Fruit fly (Drosophila melanogaster) whole organism, embryonic: ENCODE measurements around the gene Tob.

Experiments
- Abd-B ChIP-seq: fragments of 200-800 bp; sonication (Bioruptor generic); optimal IDR thresholded peaks from 2 replicates; lab custom pipeline; 2018; ENCODE audit warnings: missing biosample characterization, mild to moderate bottlenecking, missing genetic modification characterization, moderate library complexity
- Atf6 ChIP-seq: fragments of 200-800 bp; sonication (Bioruptor generic); IDR thresholded peaks from 2 replicates; pipeline ENCODE4 v1.3.6; 2022; ENCODE audit warnings: missing biosample characterization, missing genetic modification characterization
- B-H2 ChIP-seq: fragments of 200-800 bp; sonication (Bioruptor generic); optimal IDR thresholded peaks from 2 replicates; lab custom pipeline; 2018; ENCODE audit warnings: missing biosample characterization, mild to moderate bottlenecking, missing genetic modification characterization
- CG13624 ChIP-seq: fragments of 200-800 bp; sonication (Bioruptor generic); optimal IDR thresholded peaks from 2 replicates; lab custom pipeline; 2016; ENCODE audit warnings: missing biosample characterization, missing genetic modification characterization
- CG15073 ChIP-seq: fragments of 200-800 bp; sonication (Bioruptor generic); optimal IDR thresholded peaks from 2 replicates; lab custom pipeline; 2016; ENCODE audit warnings: missing biosample characterization, missing genetic modification characterization
- CG15514 ChIP-seq: fragments of 200-800 bp; sonication (Bioruptor generic); optimal IDR thresholded peaks from 3 replicates; lab custom pipeline; 2017; ENCODE audit warnings: missing biosample characterization, missing genetic modification characterization, mild to moderate bottlenecking, moderate library complexity, missing genetic modification reagents
- CG17328 ChIP-seq: fragments of 200-800 bp; sonication (Bioruptor generic); IDR thresholded peaks from 2 replicates; pipeline ENCODE4 v1.3.6; 2022; ENCODE audit warnings: missing biosample characterization, missing genetic modification characterization
- CG17361 ChIP-seq: fragments of 200-800 bp; sonication (Bioruptor generic); IDR thresholded peaks from 3 replicates; pipeline ENCODE4 v1.3.6; 2022; ENCODE audit warnings: missing biosample characterization, missing genetic modification characterization
- CG17802 ChIP-seq: fragments of 200-800 bp; sonication (Bioruptor generic); optimal IDR thresholded peaks from 2 replicates; lab custom pipeline; 2018; ENCODE audit warnings: missing biosample characterization, mild to moderate bottlenecking, missing genetic modification characterization, moderate library complexity
- CG17829 ChIP-seq: fragments of 200-800 bp; optimal IDR thresholded peaks from 2 replicates; lab custom pipeline; 2019; ENCODE audit warnings: missing biosample characterization, mild to moderate bottlenecking, missing genetic modification characterization, moderate library complexity
- CG1832 ChIP-seq: fragments of 200-800 bp; sonication (Bioruptor generic); optimal IDR thresholded peaks from 2 replicates; lab custom pipeline; 2017; ENCODE audit warnings: missing biosample characterization, mild to moderate bottlenecking, missing genetic modification characterization, inconsistent platforms
- CG18599 ChIP-seq: fragments of 200-800 bp; sonication (Bioruptor generic); optimal IDR thresholded peaks from 3 replicates; lab custom pipeline; 2017; ENCODE audit warnings: missing biosample characterization, missing genetic modification characterization, mild to moderate bottlenecking, moderate library complexity, missing genetic modification reagents
- CG2199 ChIP-seq: fragments of 200-800 bp; sonication (Bioruptor generic); IDR thresholded peaks from 3 replicates; pipeline ENCODE4 v1.3.6; 2022; ENCODE audit warnings: missing biosample characterization, missing genetic modification characterization
- CG2678 ChIP-seq: fragments of 200-800 bp; sonication (Bioruptor generic); optimal IDR thresholded peaks from 3 replicates; lab custom pipeline; 2019; ENCODE audit warnings: missing biosample characterization, mild to moderate bottlenecking, missing genetic modification characterization, moderate library complexity
- CG31224 ChIP-seq: fragments of 200-800 bp; sonication (Bioruptor generic); IDR thresholded peaks from 2 replicates; pipeline ENCODE4 v1.3.6; 2022; ENCODE audit warnings: missing biosample characterization, missing genetic modification characterization
- CG31365 ChIP-seq: fragments of 200-800 bp; sonication (Bioruptor generic); optimal IDR thresholded peaks from 2 replicates; lab custom pipeline; 2018; ENCODE audit warnings: missing biosample characterization, mild to moderate bottlenecking, missing genetic modification characterization
- CG3163 ChIP-seq: fragments of 200-800 bp; sonication (Bioruptor generic); optimal IDR thresholded peaks from 3 replicates; lab custom pipeline; 2016; ENCODE audit warnings: missing biosample characterization, missing genetic modification characterization
- CG32532 ChIP-seq: fragments of 200-800 bp; sonication (Bioruptor generic); IDR thresholded peaks from 2 replicates; pipeline ENCODE4 v1.3.6; 2022; ENCODE audit warnings: missing biosample characterization, missing genetic modification characterization
- CG4360 ChIP-seq: fragments of 200-800 bp; sonication (Bioruptor generic); IDR thresholded peaks from 2 replicates; pipeline ENCODE4 v1.3.6; 2022; ENCODE audit warnings: missing biosample characterization, missing genetic modification characterization
- CG5180 ChIP-seq: fragments of 200-800 bp; sonication (Bioruptor generic); optimal IDR thresholded peaks from 3 replicates; lab custom pipeline; 2017; ENCODE audit warnings: missing biosample characterization, missing genetic modification characterization, mild to moderate bottlenecking, moderate library complexity, missing genetic modification reagents
- CG6254 ChIP-seq: fragments of 200-800 bp; sonication (Bioruptor generic); optimal IDR thresholded peaks from 3 replicates; lab custom pipeline; 2017; ENCODE audit warnings: mild to moderate bottlenecking, missing biosample characterization, missing genetic modification reagents, missing genetic modification characterization
- CG7839 ChIP-seq: fragments of 200-800 bp; sonication (Bioruptor generic); optimal IDR thresholded peaks from 3 replicates; lab custom pipeline; 2018; ENCODE audit warnings: missing biosample characterization, mild to moderate bottlenecking, missing genetic modification characterization, moderate library complexity
- D19A ChIP-seq: fragments of 200-800 bp; optimal IDR thresholded peaks from 3 replicates; lab custom pipeline; 2019; ENCODE audit warnings: missing biosample characterization, mild to moderate bottlenecking, missing genetic modification characterization, moderate library complexity
- Dbx ChIP-seq: fragments of 200-800 bp; sonication (Bioruptor generic); IDR thresholded peaks from 3 replicates; pipeline ENCODE4 v1.3.6; 2022; ENCODE audit warnings: missing biosample characterization, missing genetic modification characterization
- Drgx ChIP-seq: fragments of 200-800 bp; sonication (Bioruptor generic); IDR thresholded peaks from 2 replicates; pipeline ENCODE4 v1.3.6; 2022; ENCODE audit warnings: missing biosample characterization, missing genetic modification characterization
- Elba2 ChIP-seq: fragments of 200-800 bp; sonication (Bioruptor generic); optimal IDR thresholded peaks from 3 replicates; lab custom pipeline; 2016; ENCODE audit warnings: missing biosample characterization, missing genetic modification characterization
- HLHmδ ChIP-seq: fragments of 200-800 bp; sonication (Bioruptor generic); optimal IDR thresholded peaks from 2 replicates; lab custom pipeline; 2018; ENCODE audit warnings: missing biosample characterization, mild to moderate bottlenecking, missing genetic modification characterization, moderate library complexity
- Hey ChIP-seq: fragments of 200-800 bp; sonication (Bioruptor generic); optimal IDR thresholded peaks from 3 replicates; lab custom pipeline; 2018; ENCODE audit warnings: missing biosample characterization, mild to moderate bottlenecking, missing genetic modification characterization
- Hr51 ChIP-seq, 2 experiments: fragments of 200-800 bp; sonication (Bioruptor generic); optimal IDR thresholded peaks; 2 replicates in 1 of 2; 3 replicates in 1 of 2; lab custom pipeline; 2016 to 2018; ENCODE audit warnings: missing biosample characterization in 2 of 2, missing genetic modification characterization in 2 of 2, mild to moderate bottlenecking in 1 of 2, moderate library complexity in 1 of 2
- Nf-YB ChIP-seq: fragments of 200-800 bp; sonication (Bioruptor generic); optimal IDR thresholded peaks from 3 replicates; lab custom pipeline; 2019; ENCODE audit warnings: missing biosample characterization, mild to moderate bottlenecking, missing genetic modification characterization, moderate library complexity
- Nf-YC ChIP-seq: fragments of 200-800 bp; optimal IDR thresholded peaks from 3 replicates; lab custom pipeline; 2019; ENCODE audit warnings: missing biosample characterization, mild to moderate bottlenecking, missing genetic modification characterization, moderate library complexity
- PHDP ChIP-seq: fragments of 200-800 bp; sonication (Bioruptor generic); optimal IDR thresholded peaks from 3 replicates; lab custom pipeline; 2018; ENCODE audit warnings: missing biosample characterization, mild to moderate bottlenecking, missing genetic modification characterization, moderate library complexity
- Ptx1 ChIP-seq: fragments of 200-800 bp; sonication (Bioruptor generic); IDR thresholded peaks from 2 replicates; pipeline ENCODE4 v1.3.6; 2022; ENCODE audit warnings: missing biosample characterization, missing genetic modification characterization
- Sox102F ChIP-seq: fragments of 200-800 bp; sonication (Bioruptor generic); optimal IDR thresholded peaks from 2 replicates; lab custom pipeline; 2018; ENCODE audit warnings: missing biosample characterization, mild to moderate bottlenecking, missing genetic modification characterization, moderate library complexity
- Ssrp ChIP-seq: fragments of 200-800 bp; sonication (Bioruptor generic); optimal IDR thresholded peaks from 2 replicates; lab custom pipeline; 2018; ENCODE audit warnings: missing biosample characterization, mild to moderate bottlenecking, missing genetic modification characterization, moderate library complexity
- Tbp ChIP-seq: fragments of >200 bp; optimal IDR thresholded peaks from 2 replicates; lab custom pipeline; 2018; ENCODE audit warnings: missing biosample characterization, missing genetic modification characterization
- Xrp1 ChIP-seq: fragments of 200-800 bp; sonication (Bioruptor generic); IDR thresholded peaks from 2 replicates; pipeline ENCODE4 v1.3.6; 2022; ENCODE audit warnings: missing biosample characterization, missing genetic modification characterization
- abd-A ChIP-seq: fragments of 200-800 bp; sonication (Bioruptor generic); optimal IDR thresholded peaks from 3 replicates; lab custom pipeline; 2019; ENCODE audit warnings: missing biosample characterization, mild to moderate bottlenecking, missing genetic modification characterization, moderate library complexity
- ase ChIP-seq: fragments of 200-800 bp; sonication (Bioruptor generic); IDR thresholded peaks from 3 replicates; pipeline ENCODE4 v1.3.6; 2022; ENCODE audit warnings: missing biosample characterization, missing genetic modification characterization
- br ChIP-seq: fragments of >200 bp; optimal IDR thresholded peaks from 2 replicates; lab custom pipeline; 2017
- ci ChIP-seq: fragments of 200-800 bp; sonication (Bioruptor generic); IDR thresholded peaks from 3 replicates; pipeline ENCODE4 v1.3.6; 2022; ENCODE audit warnings: missing biosample characterization, missing genetic modification characterization
- crp ChIP-seq, 2 experiments: fragments of 200-800 bp; sonication (Bioruptor generic); optimal IDR thresholded peaks; 2 replicates in 1 of 2; 3 replicates in 1 of 2; lab custom pipeline; 2017; ENCODE audit warnings: missing biosample characterization in 2 of 2, missing genetic modification characterization in 2 of 2, mild to moderate bottlenecking in 1 of 2, moderate library complexity in 1 of 2
- fd64A ChIP-seq: fragments of 200-800 bp; sonication (Bioruptor generic); optimal IDR thresholded peaks from 3 replicates; lab custom pipeline; 2018; ENCODE audit warnings: missing biosample characterization, mild to moderate bottlenecking, missing genetic modification characterization
- her ChIP-seq: fragments of 200-800 bp; sonication (Bioruptor generic); optimal IDR thresholded peaks from 2 replicates; lab custom pipeline; 2016; ENCODE audit warnings: missing biosample characterization, missing genetic modification characterization
- ind ChIP-seq: fragments of 200-800 bp; sonication (Bioruptor generic); optimal IDR thresholded peaks from 3 replicates; lab custom pipeline; 2016; ENCODE audit warnings: missing biosample characterization, missing genetic modification characterization
- inv ChIP-seq: fragments of 200-800 bp; sonication (Bioruptor generic); IDR thresholded peaks from 2 replicates; pipeline ENCODE4 v1.3.6; 2022; ENCODE audit warnings: missing biosample characterization, missing genetic modification characterization; ENCODE audit not compliant: partially characterized antibody
- lilli ChIP-seq: fragments of 200-800 bp; sonication (Bioruptor generic); optimal IDR thresholded peaks from 3 replicates; lab custom pipeline; 2016; ENCODE audit warnings: missing biosample characterization, missing genetic modification characterization
- ranshi ChIP-seq: fragments of 200-800 bp; sonication (Bioruptor generic); IDR thresholded peaks from 2 replicates; pipeline ENCODE4 v1.3.6; 2022; ENCODE audit warnings: missing biosample characterization, missing genetic modification characterization
- tna ChIP-seq: fragments of 200-800 bp; sonication (Bioruptor generic); IDR thresholded peaks from 2 replicates; pipeline ENCODE4 v1.3.6; 2022; ENCODE audit warnings: missing biosample characterization, missing genetic modification characterization; ENCODE audit not compliant: partially characterized antibody

Gene Tob

dm6 chrX:16091431-16091990, at the start of gene Tob (continued):
- TF ChIP-seq inv (GFP tag; lab: Robert Waterston, UW) (peak; percentile 8; the same call in 1 of the 2 replicates), CG17328 (GFP tag; lab: Robert Waterston, UW) (0 out of 2 replicates have a peak, but pooled peaks have one; percentile 6), CG32532 (GFP tag; lab: Robert Waterston, UW) (peak; percentile 52; the same call in 1 of the 2 replicates), CG17361 (no peak), Tbp (GFP tag; lab: Kevin White, UChicago) (no peak), CG13624 (GFP tag; lab: Kevin White, UChicago) (peak; percentile 24), CG31224 (GFP tag; lab: Robert Waterston, UW) (no peak), CG5180 (GFP tag; lab: Kevin White, UChicago) (no peak), HLHmδ (peak; percentile 41), Dbx (GFP tag; lab: Robert Waterston, UW) (peak; percentile 40; the same call in 2 of the 3 replicates), PHDP (tag; lab: Kevin White, UChicago) (no peak), tna (GFP tag; lab: Robert Waterston, UW) (peak; percentile 15; the same call in 1 of the 2 replicates), CG17802 (tag; lab: Kevin White, UChicago) (peak; percentile 78), D19A (tag; lab: Kevin White, UChicago) (peak; percentile 96), crp (GFP tag; optimal IDR thresholded peaks at IDR 0.05; lab: Kevin White, UChicago) (peak in 1 of 2 experiments; percentile 1), Nf-YC (peak; percentile 31), her (GFP tag; lab: Kevin White, UChicago) (peak; percentile 22), ranshi (no peak), Drgx (GFP tag; lab: Robert Waterston, UW) (peak; percentile 61), CG17829 (tag; lab: Kevin White, UChicago) (peak; percentile 17), ind (no peak), CG18599 (peak; percentile 33), ase (no peak), Ptx1 (GFP tag; lab: Robert Waterston, UW) (no peak), fd64A (GFP tag; lab: Kevin White, UChicago) (peak; percentile 12), Atf6 (GFP tag; lab: Robert Waterston, UW) (no peak), Nf-YB (GFP tag; lab: Kevin White, UChicago) (peak; percentile 3), abd-A (tag; lab: Kevin White, UChicago) (peak; percentile 46), CG31365 (tag; lab: Kevin White, UChicago) (no peak), CG3163 (GFP tag; lab: Kevin White, UChicago) (peak; percentile 16), ci (peak; percentile 78; the same call in 2 of the 3 replicates), Hr51 (GFP tag; optimal IDR thresholded peaks at IDR 0.05; lab: Kevin White, UChicago) (peak in 1 of 2 experiments; percentile 6), CG15514 (GFP tag; lab: Kevin White, UChicago) (peak; percentile 62), CG7839 (tag; lab: Kevin White, UChicago) (peak; percentile 32), Abd-B (GFP tag; lab: Kevin White, UChicago) (no peak), CG6254 (GFP tag; lab: Kevin White, UChicago) (no peak), Elba2 (GFP tag; lab: Kevin White, UChicago) (peak; percentile 40), Hey (tag; lab: Kevin White, UChicago) (peak; percentile 11), CG4360 (peak; percentile 82), Sox102F (GFP tag; lab: Kevin White, UChicago) (peak; percentile 20), br (no peak), B-H2 (GFP tag; lab: Kevin White, UChicago) (peak; percentile 1), lilli (GFP tag; lab: Kevin White, UChicago) (peak; percentile 11), CG2199 (GFP tag; lab: Robert Waterston, UW) (peak; percentile 70; the same call in 1 of the 3 replicates), CG1832 (GFP tag; lab: Kevin White, UChicago) (peak; percentile 72), Xrp1 (GFP tag; lab: Robert Waterston, UW) (peak; percentile 11; the same call in 1 of the 2 replicates), CG2678 (tag; lab: Kevin White, UChicago) (peak; percentile 17), Ssrp (tag; lab: Kevin White, UChicago) (peak; percentile 14), CG15073 (no peak)
